Worm (Caenorhabditis elegans): Measurements from ENCODE around the gene act-2.
A peak's percentile ranks its signal among the peaks of the same experiment; 100 is the strongest.

The act-2 gene

ce11 chrV:11076403-11076802 lies 1.6 kb downstream of the act-2 start (continued):
- TF ChIP-seq hmg-20 (GFP tag; IDR thresholded peaks at IDR 0.05) (peak; percentile 60; the same call in 1 of the 2 replicates), ets-4 (GFP tag; optimal IDR thresholded peaks at IDR 0.05) (no peak), ceh-100 (GFP tag; IDR thresholded peaks at IDR 0.05) (peak; percentile 71), repo-1 (tag; optimal IDR thresholded peaks at IDR 0.05) (peak; percentile 64), athp-1 (tag; optimal IDR thresholded peaks at IDR 0.05) (peak; percentile 72), sea-2 (GFP tag; IDR thresholded peaks at IDR 0.05) (no peak), ztf-28 (GFP tag; IDR thresholded peaks at IDR 0.05) (no peak), pha-4 (tag; optimal IDR thresholded peaks at IDR 0.05) (no peak), ceh-58 (GFP tag; IDR thresholded peaks at IDR 0.05) (0 out of 2 replicates have a peak, but pooled peaks have one; percentile 70), zfh-2 (GFP tag; conservative IDR thresholded peaks at IDR 0.05) (no peak), aptf-3 (GFP tag; IDR thresholded peaks at IDR 0.05) (peak; percentile 90), bed-1 (GFP tag; IDR thresholded peaks at IDR 0.05) (0 out of 2 replicates have a peak, but pooled peaks have one; percentile 74), tlf-1 (GFP tag; optimal IDR thresholded peaks at IDR 0.05) (peak; percentile 78), madf-3 (GFP tag; IDR thresholded peaks at IDR 0.05) (peak; percentile 94), mxl-1 (tag; optimal IDR thresholded peaks at IDR 0.05) (no peak), K12H6.12 (tag; optimal IDR thresholded peaks at IDR 0.05) (no peak), hrde-1 (tag; optimal IDR thresholded peaks at IDR 0.05; ENCODE audit: borderline replicate concordance) (peak; percentile 85), D2030.7 (GFP tag; IDR thresholded peaks at IDR 0.05) (0 out of 2 replicates have a peak, but pooled peaks have one; percentile 30), ama-1 (optimal IDR thresholded peaks at IDR 0.05) (peak; percentile 73), ama-1 (GFP tag; optimal IDR thresholded peaks at IDR 0.05) (no peak), F49E8.2 (tag; optimal IDR thresholded peaks at IDR 0.05; ENCODE audit: insufficient read depth) (peak; percentile 96), lin-40 (tag; optimal IDR thresholded peaks at IDR 0.05) (peak; percentile 37), nhr-80 (tag; optimal IDR thresholded peaks at IDR 0.05) (peak; percentile 20), let-607 (tag; optimal IDR thresholded peaks at IDR 0.05) (peak in 1 of 2 experiments; percentile 19), attf-6 (GFP tag; IDR thresholded peaks at IDR 0.05) (peak; percentile 87), ztf-26 (tag; optimal IDR thresholded peaks at IDR 0.05) (no peak), chd-7 (tag; optimal IDR thresholded peaks at IDR 0.05) (peak; percentile 66), ceh-40 (GFP tag; IDR thresholded peaks at IDR 0.05) (0 out of 2 replicates have a peak, but pooled peaks have one; percentile 32), cebp-2 (GFP tag; IDR thresholded peaks at IDR 0.05) (peak; percentile 92), C06A6.2 (GFP tag; conservative IDR thresholded peaks at IDR 0.05) (no peak), lsy-27 (tag; optimal IDR thresholded peaks at IDR 0.05; ENCODE audit: borderline replicate concordance, insufficient read depth) (no peak), sdz-38 (tag; optimal IDR thresholded peaks at IDR 0.05) (no peak), attf-3 (GFP tag; conservative IDR thresholded peaks at IDR 0.05) (no peak), snpc-1.3 (tag; optimal IDR thresholded peaks at IDR 0.05; ENCODE audit: insufficient read depth) (peak; percentile 38), rcor-1 (GFP tag; IDR thresholded peaks at IDR 0.05) (peak; percentile 75; the same call in 1 of the 2 replicates), ztf-6 (GFP tag; IDR thresholded peaks at IDR 0.05) (no peak), unc-62 (GFP tag; optimal IDR thresholded peaks at IDR 0.05) (no peak), mes-4 (tag; optimal IDR thresholded peaks at IDR 0.05) (no peak), ceh-27 (GFP tag; optimal IDR thresholded peaks at IDR 0.05) (peak; percentile 68)

- no peak for TF ChIP-seq dpl-1 (GFP tag; optimal IDR thresholded peaks at IDR 0.05)
- no peak for TF ChIP-seq ekl-4 (GFP tag; IDR thresholded peaks at IDR 0.05)
- TF ChIP-seq xnd-1 (tag; optimal IDR thresholded peaks at IDR 0.05), result peak; percentile 76
- TF ChIP-seq lin-35 (GFP tag; optimal IDR thresholded peaks at IDR 0.05), result peak in 1 of 3 experiments; percentile 16
- TF ChIP-seq efl-1 (GFP tag; optimal IDR thresholded peaks at IDR 0.05), result peak; percentile 65
- no peak; the same call in 1 of the 2 replicates for TF ChIP-seq pbrm-1 (GFP tag; IDR thresholded peaks at IDR 0.05)
- no peak for TF ChIP-seq dox-1 (GFP tag; IDR thresholded peaks at IDR 0.05)
- no peak for TF ChIP-seq hrde-1 (tag; optimal IDR thresholded peaks at IDR 0.05; ENCODE audit: borderline replicate concordance)
- peak; percentile 6 for TF ChIP-seq snpc-1.3 (tag; optimal IDR thresholded peaks at IDR 0.05; ENCODE audit: insufficient read depth)
- no peak for TF ChIP-seq F22D6.2 (tag; optimal IDR thresholded peaks at IDR 0.05)
- no peak for TF ChIP-seq lsy-27 (tag; optimal IDR thresholded peaks at IDR 0.05; ENCODE audit: borderline replicate concordance, insufficient read depth)
- no peak for TF ChIP-seq lag-1 (GFP tag; IDR thresholded peaks at IDR 0.05)
- peak; percentile 64 for TF ChIP-seq madf-8 (GFP tag; conservative IDR thresholded peaks at IDR 0.05)
- TF ChIP-seq madf-6 (GFP tag; IDR thresholded peaks at IDR 0.05), result peak; percentile 87
Measured at ce11 chrV:11076028-11076402, 1.9 kb downstream of the act-2 start.

Data from whole organism, young adult.